Worm (Caenorhabditis elegans): ENCODE data around the gene micu-1.
A peak's percentile ranks its signal among the peaks of the same experiment; 100 is the strongest.

The micu-1 gene

DNA sequence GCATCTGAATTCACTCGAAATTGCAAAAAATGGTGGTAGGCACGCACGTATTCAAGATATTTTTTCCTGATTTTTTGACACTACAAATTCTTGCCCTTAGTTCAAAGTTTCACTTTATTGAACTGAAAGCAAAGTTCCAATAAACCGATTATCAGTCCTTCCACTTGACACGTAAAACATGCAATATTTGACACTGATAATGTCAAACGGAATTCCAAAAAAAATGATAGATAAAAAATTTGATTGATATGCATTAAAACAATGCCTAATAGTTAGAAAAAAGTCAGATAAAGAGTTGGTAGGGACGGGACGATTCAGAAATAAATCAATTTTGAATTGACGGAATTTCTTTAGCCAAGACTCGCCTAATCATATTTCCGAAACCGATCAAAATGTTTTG lies 29.3 kb downstream of the micu-1 start:
- TF ChIP-seq npax-4 (tag; optimal IDR thresholded peaks at IDR 0.05) (no peak), ceh-18 (tag; optimal IDR thresholded peaks at IDR 0.05) (no peak), Y22D7AL.16 (tag; optimal IDR thresholded peaks at IDR 0.05) (no peak), T23F11.4 (GFP tag; optimal IDR thresholded peaks at IDR 0.05) (no peak), nhr-11 (tag; optimal IDR thresholded peaks at IDR 0.05) (no peak), ets-4 (tag; optimal IDR thresholded peaks at IDR 0.05) (no peak), pqm-1 (tag; optimal IDR thresholded peaks at IDR 0.05) (no peak), elt-2 (tag; optimal IDR thresholded peaks at IDR 0.05) (peak; percentile 50), odd-2 (tag; optimal IDR thresholded peaks at IDR 0.05) (no peak)

DNA sequence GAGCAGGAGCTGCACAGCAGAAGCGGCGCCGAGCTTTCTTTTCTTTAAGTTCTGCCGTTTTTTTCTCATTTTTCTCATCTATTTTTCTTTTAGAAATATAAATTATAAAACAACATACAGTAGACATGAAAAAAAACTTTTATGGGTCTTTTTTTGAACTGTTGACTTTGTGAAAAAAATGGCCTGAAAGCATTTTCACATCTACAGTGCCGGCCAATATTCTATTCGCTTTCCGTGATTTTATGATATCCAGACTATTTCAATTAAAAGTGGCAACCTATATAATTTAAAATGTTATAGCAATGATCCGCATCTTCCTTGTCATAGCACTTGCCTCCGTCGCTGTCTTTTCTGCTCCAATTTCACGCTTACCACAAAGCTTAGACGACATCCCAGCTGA lies 30.3 kb downstream of the micu-1 start, which contains the start of gene far-6:
TSS of gene far-6 (plus strand) at position 301 of the 400 bp plus-strand sequence.
- TF ChIP-seq ceh-45 (GFP tag; IDR thresholded peaks at IDR 0.05) = no peak
- TF ChIP-seq ceh-18 (tag; optimal IDR thresholded peaks at IDR 0.05) = no peak
- TF ChIP-seq ceh-14 (tag; optimal IDR thresholded peaks at IDR 0.05) = no peak
- no peak for TF ChIP-seq sox-2 (GFP tag; IDR thresholded peaks at IDR 0.05)
- no peak for TF ChIP-seq ceh-31 (tag; optimal IDR thresholded peaks at IDR 0.05)
- no peak for TF ChIP-seq ttx-3 (tag; optimal IDR thresholded peaks at IDR 0.05)
- no peak for TF ChIP-seq ceh-34 (tag; optimal IDR thresholded peaks at IDR 0.05)
- TF ChIP-seq ceh-48 (tag; optimal IDR thresholded peaks at IDR 0.05) = no peak
- no peak for TF ChIP-seq pros-1 (tag; optimal IDR thresholded peaks at IDR 0.05)
- no peak for TF ChIP-seq elt-4 (tag; optimal IDR thresholded peaks at IDR 0.05)
- no peak for TF ChIP-seq fkh-10 (GFP tag; optimal IDR thresholded peaks at IDR 0.05)
- TF ChIP-seq ahr-1 (tag; optimal IDR thresholded peaks at IDR 0.05) = no peak
- no peak for TF ChIP-seq ceh-24 (tag; optimal IDR thresholded peaks at IDR 0.05)
- no peak for TF ChIP-seq syd-9 (tag; optimal IDR thresholded peaks at IDR 0.05)
- TF ChIP-seq npax-4 (tag; optimal IDR thresholded peaks at IDR 0.05) = no peak
- TF ChIP-seq unc-42 (tag; optimal IDR thresholded peaks at IDR 0.05) = no peak
- no peak for TF ChIP-seq hlh-6 (tag; optimal IDR thresholded peaks at IDR 0.05)
- TF ChIP-seq pax-1 (tag; optimal IDR thresholded peaks at IDR 0.05) = no peak

DNA sequence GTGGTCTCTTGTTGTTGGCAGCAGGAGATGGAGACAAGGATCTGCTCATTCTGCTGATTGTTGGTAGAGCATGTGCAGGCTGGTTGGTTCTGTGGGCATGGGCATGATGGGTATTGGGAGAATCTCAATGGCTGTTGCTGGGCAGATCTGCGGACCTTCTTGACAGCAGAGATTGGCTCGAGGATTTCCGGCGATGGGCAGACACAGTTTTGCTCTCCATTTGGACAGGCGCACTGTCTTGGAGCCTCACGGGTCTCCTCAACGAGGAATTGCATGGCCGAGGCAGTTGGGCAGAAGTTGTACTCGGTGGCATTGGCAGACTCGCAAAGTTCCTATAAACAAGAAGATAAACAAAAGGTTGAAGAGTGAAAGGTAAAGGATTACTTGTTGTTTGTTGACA lies 32.8 kb downstream of the micu-1 start:
- TF ChIP-seq fkh-10 (GFP tag; optimal IDR thresholded peaks at IDR 0.05) (no peak), pax-1 (tag; optimal IDR thresholded peaks at IDR 0.05) (no peak), nhr-11 (tag; optimal IDR thresholded peaks at IDR 0.05) (no peak), C38D4.7 (GFP tag; optimal IDR thresholded peaks at IDR 0.05) (no peak), sdc-2 (tag; optimal IDR thresholded peaks at IDR 0.05) (no peak), eyg-1 (tag; optimal IDR thresholded peaks at IDR 0.05) (no peak), pqm-1 (tag; optimal IDR thresholded peaks at IDR 0.05) (no peak), ceh-30 (tag; optimal IDR thresholded peaks at IDR 0.05) (no peak), ttx-3 (tag; optimal IDR thresholded peaks at IDR 0.05) (no peak), hlh-6 (tag; optimal IDR thresholded peaks at IDR 0.05) (no peak), ceh-34 (tag; optimal IDR thresholded peaks at IDR 0.05) (no peak), pros-1 (tag; optimal IDR thresholded peaks at IDR 0.05) (no peak), ahr-1 (tag; optimal IDR thresholded peaks at IDR 0.05) (no peak), dmd-4 (tag; optimal IDR thresholded peaks at IDR 0.05; ENCODE audit: borderline replicate concordance) (no peak), gmeb-2 (tag; optimal IDR thresholded peaks at IDR 0.05) (no peak)

DNA sequence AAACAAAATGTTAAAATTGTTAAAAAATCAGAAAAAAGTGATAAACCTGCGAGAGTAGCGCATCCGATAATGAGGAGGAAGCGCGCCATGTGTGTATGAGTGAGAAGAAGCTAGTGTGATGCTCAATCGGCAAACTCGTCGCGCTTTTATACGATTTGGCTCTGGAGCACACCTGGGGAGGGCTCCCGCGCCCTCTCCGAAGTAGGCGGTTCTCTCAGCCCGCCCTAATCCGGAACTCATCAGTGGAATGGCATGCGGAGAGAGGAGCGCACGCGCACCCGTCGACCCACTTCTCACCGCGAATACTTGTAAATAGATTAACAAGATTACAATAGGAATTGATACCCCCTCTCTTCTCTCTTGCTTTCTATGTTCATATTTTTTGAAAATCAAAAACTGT lies 33.6 kb downstream of the micu-1 start, which contains the start of gene pqn-74:
TSS of gene pqn-74 (minus strand) at position 122 of the 400 bp plus-strand sequence.
- TF ChIP-seq unc-86 (tag; optimal IDR thresholded peaks at IDR 0.05) = no peak
- no peak for TF ChIP-seq ztf-16 (tag; optimal IDR thresholded peaks at IDR 0.05)
- no peak for TF ChIP-seq F13H6.1 (tag; optimal IDR thresholded peaks at IDR 0.05)
- TF ChIP-seq ceh-24 (tag; optimal IDR thresholded peaks at IDR 0.05) = no peak
- TF ChIP-seq nfya-1 (tag; optimal IDR thresholded peaks at IDR 0.05) = no peak
- no peak for TF ChIP-seq mec-3 (tag; optimal IDR thresholded peaks at IDR 0.05; ENCODE audit: borderline replicate concordance)
- TF ChIP-seq ets-4 (tag; optimal IDR thresholded peaks at IDR 0.05) = no peak

All from whole organism, late embryonic.